Fruit fly (Drosophila melanogaster) whole organism, embryonic: ENCODE measurements around the gene CG14650.

Experiments used
- CG12071 ChIP-seq: fragments of 200-800 bp; sonication (Bioruptor generic); optimal IDR thresholded peaks from 3 replicates; lab custom pipeline; 2018; ENCODE audit warnings: missing biosample characterization, mild to moderate bottlenecking, missing genetic modification characterization
- CG12104 ChIP-seq: fragments of 200-800 bp; sonication (Bioruptor generic); optimal IDR thresholded peaks from 3 replicates; lab custom pipeline; 2016; ENCODE audit warnings: missing biosample characterization, missing genetic modification characterization
- CG14860 ChIP-seq: fragments of 200-800 bp; sonication (Bioruptor generic); IDR thresholded peaks from 3 replicates; pipeline ENCODE4 v1.3.6; 2022; ENCODE audit warnings: missing biosample characterization, missing genetic modification characterization; ENCODE audit not compliant: partially characterized antibody
- CG16813 ChIP-seq: fragments of 200-800 bp; sonication (Bioruptor generic); IDR thresholded peaks from 3 replicates; pipeline ENCODE4 v1.3.6; 2022; ENCODE audit warnings: missing biosample characterization, missing genetic modification characterization; ENCODE audit not compliant: partially characterized antibody
- CG2889 ChIP-seq: fragments of 200-800 bp; sonication (Bioruptor generic); IDR thresholded peaks from 3 replicates; pipeline ENCODE4 v1.3.6; 2022; ENCODE audit warnings: missing biosample characterization, missing genetic modification characterization
- CG31365 ChIP-seq: fragments of 200-800 bp; sonication (Bioruptor generic); optimal IDR thresholded peaks from 2 replicates; lab custom pipeline; 2018; ENCODE audit warnings: missing biosample characterization, mild to moderate bottlenecking, missing genetic modification characterization
- CG31388 ChIP-seq: fragments of 200-800 bp; sonication (Bioruptor generic); optimal IDR thresholded peaks from 2 replicates; lab custom pipeline; 2016; ENCODE audit warnings: missing biosample characterization, missing genetic modification characterization
- CG32772 ChIP-seq: fragments of 200-800 bp; sonication (Bioruptor generic); IDR thresholded peaks from 2 replicates; pipeline ENCODE4 v1.3.6; 2022; ENCODE audit warnings: missing biosample characterization, missing genetic modification characterization
- CG3281 ChIP-seq: fragments of 200-800 bp; sonication (Bioruptor generic); optimal IDR thresholded peaks from 3 replicates; lab custom pipeline; 2017; ENCODE audit warnings: missing biosample characterization, mild to moderate bottlenecking, missing genetic modification characterization
- CG43689 ChIP-seq: fragments of 200-800 bp; sonication (Bioruptor generic); IDR thresholded peaks from 2 replicates; pipeline ENCODE4 v1.3.6; 2022; ENCODE audit warnings: missing biosample characterization, missing genetic modification characterization
- CG5245 ChIP-seq: fragments of 200-800 bp; sonication (Bioruptor generic); optimal IDR thresholded peaks from 3 replicates; lab custom pipeline; 2016; ENCODE audit warnings: missing biosample characterization, missing genetic modification characterization
- CG8388 ChIP-seq: fragments of 200-800 bp; sonication (Bioruptor generic); optimal IDR thresholded peaks from 2 replicates; lab custom pipeline; 2019; ENCODE audit warnings: missing biosample characterization, mild to moderate bottlenecking, missing genetic modification characterization, moderate library complexity
- CG8924 ChIP-seq: fragments of 200-800 bp; optimal IDR thresholded peaks from 3 replicates; lab custom pipeline; 2019; ENCODE audit warnings: missing biosample characterization, mild to moderate bottlenecking, missing genetic modification characterization, moderate library complexity
- CG9215 ChIP-seq: fragments of 200-800 bp; sonication (Bioruptor generic); IDR thresholded peaks from 2 replicates; pipeline ENCODE4 v1.3.6; 2022; ENCODE audit warnings: missing biosample characterization, missing genetic modification characterization
- CG9797 ChIP-seq: fragments of 200-800 bp; sonication (Bioruptor generic); optimal IDR thresholded peaks from 3 replicates; lab custom pipeline; 2018; ENCODE audit warnings: missing biosample characterization, mild to moderate bottlenecking, missing genetic modification characterization
- Chrac-16 ChIP-seq: fragments of 200-800 bp; sonication (Bioruptor generic); optimal IDR thresholded peaks from 3 replicates; lab custom pipeline; 2016; ENCODE audit warnings: missing biosample characterization, missing genetic modification characterization
- Dad ChIP-seq: fragments of 200-800 bp; sonication (Bioruptor generic); optimal IDR thresholded peaks from 3 replicates; lab custom pipeline; 2016; ENCODE audit warnings: missing biosample characterization, missing genetic modification characterization
- Doc2 ChIP-seq: fragments of 200-800 bp; sonication (Bioruptor generic); IDR thresholded peaks from 2 replicates; pipeline ENCODE4 v1.3.6; 2022; ENCODE audit warnings: missing biosample characterization, missing genetic modification characterization
- HLHmδ ChIP-seq: fragments of 200-800 bp; sonication (Bioruptor generic); optimal IDR thresholded peaks from 2 replicates; lab custom pipeline; 2018; ENCODE audit warnings: missing biosample characterization, mild to moderate bottlenecking, missing genetic modification characterization, moderate library complexity
- Hr78 ChIP-seq, 2 experiments: fragments of 200-800 bp in 1 of 2; fragments of >200 bp in 1 of 2; sonication (Bioruptor generic) in 1 of 2; optimal IDR thresholded peaks; 2 replicates each; lab custom pipeline; 2017 to 2019; ENCODE audit warnings: missing biosample characterization in 2 of 2, missing genetic modification characterization in 2 of 2, mild to moderate bottlenecking in 1 of 2, moderate library complexity in 1 of 2
- NFAT ChIP-seq: fragments of 200-800 bp; sonication (Bioruptor generic); IDR thresholded peaks from 2 replicates; pipeline ENCODE4 v1.3.6; 2022; ENCODE audit warnings: missing biosample characterization, missing genetic modification characterization
- NfI ChIP-seq: fragments of 200-800 bp; sonication (Bioruptor generic); optimal IDR thresholded peaks from 3 replicates; lab custom pipeline; 2018; ENCODE audit warnings: missing biosample characterization, mild to moderate bottlenecking, missing genetic modification characterization, moderate library complexity
- Scr ChIP-seq: fragments of 200-800 bp; sonication (Bioruptor generic); IDR thresholded peaks from 2 replicates; pipeline ENCODE4 v1.3.6; 2022; ENCODE audit warnings: missing biosample characterization, missing genetic modification characterization; ENCODE audit not compliant: partially characterized antibody
- Xbp1 ChIP-seq: fragments of 200-800 bp; sonication (Bioruptor generic); optimal IDR thresholded peaks from 3 replicates; lab custom pipeline; 2016; ENCODE audit warnings: missing biosample characterization, mild to moderate bottlenecking, missing genetic modification characterization
- abd-A ChIP-seq: fragments of 200-800 bp; sonication (Bioruptor generic); optimal IDR thresholded peaks from 3 replicates; lab custom pipeline; 2019; ENCODE audit warnings: missing biosample characterization, mild to moderate bottlenecking, missing genetic modification characterization, moderate library complexity
- ac ChIP-seq: fragments of 200-800 bp; sonication (Bioruptor generic); optimal IDR thresholded peaks from 3 replicates; lab custom pipeline; 2017; ENCODE audit warnings: missing biosample characterization, mild to moderate bottlenecking, missing genetic modification characterization
- bbx ChIP-seq: fragments of 200-800 bp; sonication (Bioruptor generic); IDR thresholded peaks from 2 replicates; pipeline ENCODE4 v1.3.6; 2022; ENCODE audit warnings: missing biosample characterization, missing genetic modification characterization; ENCODE audit not compliant: partially characterized antibody
- cad ChIP-seq: fragments of >200 bp; optimal IDR thresholded peaks from 2 replicates; lab custom pipeline; 2017; ENCODE audit warnings: missing biosample characterization, missing genetic modification characterization
- chinmo ChIP-seq: fragments of 200-800 bp; sonication (Bioruptor generic); IDR thresholded peaks from 4 replicates; pipeline ENCODE4 v1.3.6; 2022; ENCODE audit warnings: missing biosample characterization, missing genetic modification characterization; ENCODE audit not compliant: partially characterized antibody
- crol ChIP-seq: fragments of 200-800 bp; sonication (Bioruptor generic); IDR thresholded peaks from 2 replicates; pipeline ENCODE4 v1.3.6; 2022; ENCODE audit warnings: missing biosample characterization, missing genetic modification characterization
- dm ChIP-seq: fragments of 200-800 bp; sonication (Bioruptor generic); optimal IDR thresholded peaks from 3 replicates; lab custom pipeline; 2016; ENCODE audit warnings: missing biosample characterization, missing genetic modification characterization
- dysf ChIP-seq: fragments of 200-800 bp; sonication (Bioruptor generic); IDR thresholded peaks from 3 replicates; pipeline ENCODE4 v1.3.6; 2022; ENCODE audit warnings: missing biosample characterization, missing genetic modification characterization
- gcm2 ChIP-seq: fragments of 200-800 bp; sonication (Bioruptor generic); optimal IDR thresholded peaks from 2 replicates; lab custom pipeline; 2016; ENCODE audit warnings: missing biosample characterization, missing genetic modification characterization
- nerfin-1 ChIP-seq: fragments of 200-800 bp; sonication (Bioruptor generic); optimal IDR thresholded peaks from 3 replicates; lab custom pipeline; 2019; ENCODE audit warnings: missing biosample characterization, mild to moderate bottlenecking, missing genetic modification characterization, moderate library complexity
- nom ChIP-seq: fragments of 200-800 bp; sonication (Bioruptor generic); optimal IDR thresholded peaks from 2 replicates; lab custom pipeline; 2017; ENCODE audit warnings: missing biosample characterization, missing genetic modification characterization, mild to moderate bottlenecking, moderate library complexity, missing genetic modification reagents
- ro ChIP-seq: fragments of 200-800 bp; sonication (Bioruptor generic); IDR thresholded peaks from 2 replicates; pipeline ENCODE4 v1.3.6; 2022; ENCODE audit warnings: missing biosample characterization, missing genetic modification characterization
- seq ChIP-seq: fragments of 200-800 bp; sonication (Bioruptor generic); IDR thresholded peaks from 2 replicates; pipeline ENCODE4 v1.3.6; 2022; ENCODE audit warnings: missing biosample characterization, missing genetic modification characterization
- shn ChIP-seq: fragments of 200-800 bp; sonication (Bioruptor generic); optimal IDR thresholded peaks from 3 replicates; lab custom pipeline; 2016; ENCODE audit warnings: missing biosample characterization, missing genetic modification characterization
- sr ChIP-seq: fragments of 200-800 bp; sonication (Bioruptor generic); IDR thresholded peaks from 3 replicates; pipeline ENCODE4 v1.3.6; 2022; ENCODE audit warnings: missing biosample characterization, missing genetic modification characterization
- z ChIP-seq: fragments of 200-800 bp; sonication (Bioruptor generic); IDR thresholded peaks from 3 replicates; pipeline ENCODE4 v1.3.6; 2022; ENCODE audit warnings: missing biosample characterization, missing genetic modification characterization
- zen ChIP-seq: fragments of 200-800 bp; sonication (Bioruptor generic); optimal IDR thresholded peaks from 3 replicates; lab custom pipeline; 2018; ENCODE audit warnings: missing biosample characterization, mild to moderate bottlenecking, missing genetic modification characterization, moderate library complexity

CG14650 gene

dm6 chr3R:4452345-4453044, 15.3 kb downstream of the CG14650 start (continued):
- TF ChIP-seq CG32772 (GFP tag; lab: Robert Waterston, UW) (0 out of 2 replicates have a peak, but pooled peaks have one; percentile 17), Doc2 (GFP tag; lab: Robert Waterston, UW) (no peak), sr (GFP tag; lab: Robert Waterston, UW) (peak; percentile 99), CG9215 (no peak), zen (no peak), Hr78 (GFP tag; optimal IDR thresholded peaks at IDR 0.05; lab: Kevin White, UChicago) (peak in 1 of 2 experiments; percentile 41), CG14860 (GFP tag; lab: Robert Waterston, UW) (no peak), abd-A (tag; lab: Kevin White, UChicago) (peak; percentile 2), dm (peak; percentile 29), CG31365 (tag; lab: Kevin White, UChicago) (no peak), CG43689 (GFP tag; lab: Robert Waterston, UW) (no peak), nom (GFP tag; lab: Kevin White, UChicago) (peak; percentile 13), seq (peak; percentile 30; the same call in 1 of the 2 replicates), NFAT (no peak), Scr (GFP tag; lab: Robert Waterston, UW) (peak; percentile 21; the same call in 1 of the 2 replicates), z (no peak), CG2889 (GFP tag; lab: Robert Waterston, UW) (no peak), CG5245 (GFP tag; lab: Kevin White, UChicago) (no peak), nerfin-1 (peak; percentile 32), CG3281 (GFP tag; lab: Kevin White, UChicago) (no peak), NfI (no peak), chinmo (GFP tag; lab: Robert Waterston, UW) (no peak), CG12104 (no peak), HLHmδ (GFP tag; lab: Kevin White, UChicago) (peak; percentile 39), CG9797 (no peak), CG8924 (no peak), crol (GFP tag; lab: Robert Waterston, UW) (peak; percentile 72), cad (GFP tag; lab: Kevin White, UChicago) (no peak), CG31388 (GFP tag; lab: Kevin White, UChicago) (no peak), Chrac-16 (GFP tag; lab: Kevin White, UChicago) (no peak), Dad (no peak), shn (GFP tag; lab: Kevin White, UChicago) (no peak), gcm2 (GFP tag; lab: Kevin White, UChicago) (no peak), CG12071 (GFP tag; lab: Kevin White, UChicago) (peak; percentile 2), ac (GFP tag; lab: Kevin White, UChicago) (no peak), CG8388 (GFP tag; lab: Kevin White, UChicago) (no peak), dysf (no peak), bbx (GFP tag; lab: Robert Waterston, UW) (peak; percentile 37; the same call in 1 of the 2 replicates), Xbp1 (GFP tag; lab: Kevin White, UChicago) (no peak), CG16813 (GFP tag; lab: Robert Waterston, UW) (no peak), ro (GFP tag; lab: Robert Waterston, UW) (no peak)
